Fruit fly (Drosophila melanogaster): ENCODE data around the gene GMF.

The GMF gene

DNA sequence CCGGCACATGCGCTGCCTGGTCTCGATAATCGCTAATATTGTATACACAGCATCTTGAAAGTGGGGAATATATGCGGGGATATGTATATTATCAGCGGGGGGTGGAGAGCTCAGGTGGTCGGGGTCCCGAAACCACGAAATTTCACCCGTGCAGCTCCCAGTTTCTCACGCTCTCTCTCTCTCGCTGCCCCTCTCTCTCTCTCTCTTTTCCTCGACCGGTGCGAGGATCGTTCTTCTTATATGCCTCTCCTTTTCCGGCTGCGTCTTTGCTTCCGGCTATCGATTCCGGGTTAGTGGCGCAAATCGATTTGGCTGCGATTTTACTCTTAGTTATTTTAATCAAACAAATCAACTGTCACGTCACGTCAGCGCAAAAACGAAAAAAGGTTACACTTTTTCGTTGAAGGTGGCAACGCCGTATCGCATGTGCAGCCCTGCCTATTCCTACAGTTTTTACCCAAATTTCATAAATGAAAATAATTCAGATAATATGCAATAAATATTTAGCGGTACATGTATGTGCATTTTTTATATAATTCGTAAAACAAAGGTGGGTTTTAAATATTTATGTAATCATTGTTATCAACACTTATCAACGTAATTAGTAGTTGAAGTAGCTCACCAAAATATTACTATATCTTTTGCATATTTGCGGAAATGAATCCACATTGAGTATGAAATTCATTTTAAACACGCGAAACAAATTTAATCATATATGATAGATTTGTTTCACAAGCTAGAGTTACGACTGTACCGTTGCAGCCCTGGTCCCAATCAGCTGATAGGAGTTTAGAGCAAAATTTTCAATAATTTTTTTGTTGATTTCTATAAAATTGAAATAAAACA, 3.1 kb downstream of the GMF start, which contains the start of the genes heix and CG17328 (continued):
- peak; percentile 51; the same call in 1 of the 2 replicates for TF ChIP-seq Gug (GFP tag; IDR thresholded peaks at IDR 0.05)
- no peak; the same call in 1 of the 3 replicates for TF ChIP-seq CG6163 (GFP tag; IDR thresholded peaks at IDR 0.05)
- TF ChIP-seq pdm3 (GFP tag; optimal IDR thresholded peaks at IDR 0.05) = no peak
- TF ChIP-seq Eip78C (GFP tag) = peak; percentile 91
- peak; percentile 70 for TF ChIP-seq Sox15 (GFP tag; optimal IDR thresholded peaks at IDR 0.05)
- no peak for TF ChIP-seq Smox (GFP tag; optimal IDR thresholded peaks at IDR 0.05)
- peak; percentile 82 for TF ChIP-seq acj6 (GFP tag; optimal IDR thresholded peaks at IDR 0.05)
- peak; percentile 44 for TF ChIP-seq CG15336 (GFP tag; IDR thresholded peaks at IDR 0.05)
- peak; percentile 44 for TF ChIP-seq fd59A (GFP tag; optimal IDR thresholded peaks at IDR 0.05)
- peak; percentile 56 for TF ChIP-seq CG8319 (GFP tag; optimal IDR thresholded peaks at IDR 0.05)

DNA sequence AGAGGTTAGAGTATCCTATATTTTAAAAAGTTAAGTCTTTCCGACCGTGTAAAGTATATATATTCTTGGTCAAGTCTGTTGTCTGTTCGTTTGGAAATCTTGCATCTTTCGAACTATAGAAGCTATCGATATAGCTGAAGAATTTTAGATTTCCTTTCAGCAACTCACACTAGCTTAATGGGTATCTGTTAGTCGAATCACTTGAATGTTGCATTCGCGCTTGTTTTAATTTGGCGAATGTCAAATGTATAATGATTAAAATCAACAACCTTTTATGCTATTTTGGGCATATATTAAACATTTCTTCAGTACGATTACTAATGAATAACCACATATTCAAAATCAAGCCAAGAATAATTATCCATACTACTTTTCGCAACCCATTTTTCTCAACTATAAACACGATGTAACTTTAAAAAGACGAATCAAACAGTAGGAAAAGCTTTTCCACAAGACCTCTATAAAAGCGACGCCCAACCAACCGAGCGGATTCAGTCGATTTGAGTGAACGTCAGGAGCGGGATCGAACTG, 9.0 kb downstream of the GMF start, which contains the start of gene Cyp303a1:
TSS of gene Cyp303a1 (plus strand) at position 481 of the 531 bp plus-strand sequence.
- TF ChIP-seq CG34406 (GFP tag; optimal IDR thresholded peaks at IDR 0.05) = no peak
- TF ChIP-seq Ets96B (tag; optimal IDR thresholded peaks at IDR 0.05) = no peak
- TF ChIP-seq Smox (GFP tag; optimal IDR thresholded peaks at IDR 0.05) = no peak
- no peak for TF ChIP-seq Sox102F (GFP tag; optimal IDR thresholded peaks at IDR 0.05)
- TF ChIP-seq CG6792 (GFP tag; optimal IDR thresholded peaks at IDR 0.05) = no peak
- TF ChIP-seq CG1621 (tag; optimal IDR thresholded peaks at IDR 0.05) = no peak
- TF ChIP-seq CG3919 (GFP tag; optimal IDR thresholded peaks at IDR 0.05) = no peak
- TF ChIP-seq CG6276 (GFP tag; optimal IDR thresholded peaks at IDR 0.05) = no peak
- TF ChIP-seq dsx (GFP tag; optimal IDR thresholded peaks at IDR 0.05; ENCODE audit: poor library complexity, severe bottlenecking) = no peak
- TF ChIP-seq vri (GFP tag; optimal IDR thresholded peaks at IDR 0.05) = no peak
- TF ChIP-seq CG10669 (GFP tag; optimal IDR thresholded peaks at IDR 0.05) = no peak
- TF ChIP-seq OdsH (GFP tag; optimal IDR thresholded peaks at IDR 0.05) = no peak
- TF ChIP-seq achi (GFP tag; optimal IDR thresholded peaks at IDR 0.05) = no peak
- TF ChIP-seq CG11294 (GFP tag; IDR thresholded peaks at IDR 0.05) = no peak
- TF ChIP-seq Met (GFP tag; optimal IDR thresholded peaks at IDR 0.05) = no peak
- TF ChIP-seq Hr38 (GFP tag; optimal IDR thresholded peaks at IDR 0.05) = no peak
- TF ChIP-seq CG9139 (GFP tag; optimal IDR thresholded peaks at IDR 0.05) = no peak
- TF ChIP-seq CG31627 (GFP tag; optimal IDR thresholded peaks at IDR 0.05) = no peak

DNA sequence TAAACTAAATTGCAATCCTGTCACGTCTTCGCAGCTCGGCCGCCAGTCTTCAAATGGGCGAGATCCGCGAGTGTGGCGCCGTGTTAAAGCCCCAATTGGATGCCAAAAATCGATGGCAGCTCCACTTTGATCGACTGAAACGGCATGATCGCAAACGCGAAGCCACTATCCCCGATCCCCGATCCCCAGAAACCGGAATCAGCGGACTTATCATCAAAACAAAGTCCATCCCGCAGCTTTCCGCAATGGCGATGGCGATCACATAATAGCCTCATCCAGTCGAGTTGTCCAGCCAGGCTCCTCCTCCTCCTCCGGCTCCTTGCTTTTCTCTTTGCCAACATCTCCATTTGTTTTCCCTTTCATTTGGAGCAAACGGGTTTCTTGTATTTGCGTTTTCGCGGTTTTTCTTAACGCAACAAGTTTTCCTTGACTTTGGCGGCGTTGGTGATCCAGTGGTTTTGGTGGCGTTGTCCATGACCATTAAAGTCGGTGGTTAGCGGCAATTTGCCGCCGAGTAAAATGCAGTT, 9.7 kb downstream of the GMF start, which contains the start of gene CG13258:
TSS of gene CG13258 (minus strand) at position 51 of the 527 bp plus-strand sequence.
- no peak for TF ChIP-seq vri (GFP tag; optimal IDR thresholded peaks at IDR 0.05)
- peak; percentile 27 for TF ChIP-seq CG6276 (GFP tag; optimal IDR thresholded peaks at IDR 0.05)
- TF ChIP-seq eg (GFP tag; IDR thresholded peaks at IDR 0.05) = 0 out of 3 replicates have a peak, but pooled peaks have one; percentile 24
- peak; percentile 90 for TF ChIP-seq Blimp-1 (GFP tag; optimal IDR thresholded peaks at IDR 0.05)
- peak; percentile 35; the same call in 1 of the 3 replicates for TF ChIP-seq CG8119 (GFP tag; IDR thresholded peaks at IDR 0.05)
- TF ChIP-seq Lpt (GFP tag; optimal IDR thresholded peaks at IDR 0.05) = peak; percentile 31
- TF ChIP-seq CG15336 (GFP tag; IDR thresholded peaks at IDR 0.05) = peak; percentile 47; the same call in 1 of the 2 replicates
- no peak for TF ChIP-seq Met (GFP tag; optimal IDR thresholded peaks at IDR 0.05)

DNA sequence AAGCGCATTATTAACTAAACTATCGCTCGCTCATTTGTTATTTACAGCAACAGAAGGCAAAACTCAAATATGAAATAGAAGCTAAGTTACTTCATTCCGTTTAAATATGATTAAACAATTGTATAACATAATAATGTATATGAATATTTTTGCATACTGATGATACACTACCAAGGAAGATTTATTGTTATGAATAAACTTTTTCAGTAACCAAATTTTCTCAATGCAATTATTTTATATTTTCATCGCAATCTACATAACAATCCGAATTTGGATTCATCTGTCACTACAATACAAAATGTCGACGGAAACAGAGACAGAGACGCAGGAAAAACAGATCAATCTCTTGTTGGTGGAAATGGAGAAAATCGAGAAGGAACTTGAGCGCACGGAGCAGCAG, 11.8 kb downstream of the GMF start, which contains the start of gene CG17329:
TSS of gene CG17329 (plus strand) at position 301 of the 400 bp plus-strand sequence.
- no peak for TF ChIP-seq fkh (GFP tag; optimal IDR thresholded peaks at IDR 0.05)
- no peak for TF ChIP-seq CG11902 (GFP tag; optimal IDR thresholded peaks at IDR 0.05)
- no peak for TF ChIP-seq cyc (GFP tag; optimal IDR thresholded peaks at IDR 0.05)
- no peak for TF ChIP-seq CG3919 (GFP tag; optimal IDR thresholded peaks at IDR 0.05)
- no peak for TF ChIP-seq Hr39 (GFP tag; optimal IDR thresholded peaks at IDR 0.05)
- TF ChIP-seq CG31627 (GFP tag; optimal IDR thresholded peaks at IDR 0.05) = no peak
- no peak for TF ChIP-seq Smox (GFP tag; optimal IDR thresholded peaks at IDR 0.05)
- TF ChIP-seq eg (GFP tag; IDR thresholded peaks at IDR 0.05) = no peak
- TF ChIP-seq CG32006 (GFP tag; optimal IDR thresholded peaks at IDR 0.05) = no peak
- TF ChIP-seq net (GFP tag; optimal IDR thresholded peaks at IDR 0.05) = no peak
- TF ChIP-seq Ets21C (GFP tag; optimal IDR thresholded peaks at IDR 0.05) = no peak
- TF ChIP-seq CG8119 (GFP tag; IDR thresholded peaks at IDR 0.05) = no peak
- TF ChIP-seq CG10631 (GFP tag; optimal IDR thresholded peaks at IDR 0.05) = no peak

All from whole organism, prepupa.